Fruit fly (Drosophila melanogaster): ENCODE measurements around the gene Scsalpha1.
A peak's percentile ranks its signal among the peaks of the same experiment; 100 is the strongest.

Gene Scsalpha1

dm6 chr3L:3826541-3826940, 12.5 kb downstream of the Scsalpha1 start (continued):
- TF ChIP-seq toy (GFP tag; IDR thresholded peaks at IDR 0.05) (0 out of 2 replicates have a peak, but pooled peaks have one; percentile 30), twi (tag; optimal IDR thresholded peaks at IDR 0.05) (no peak), CG4424 (GFP tag; optimal IDR thresholded peaks at IDR 0.05) (peak; percentile 75), stc (GFP tag; IDR thresholded peaks at IDR 0.05) (peak; percentile 80), CG2199 (GFP tag; IDR thresholded peaks at IDR 0.05) (0 out of 3 replicates have a peak, but pooled peaks have one; percentile 32), Nf-YC (tag; optimal IDR thresholded peaks at IDR 0.05) (peak; percentile 79), ase (GFP tag; IDR thresholded peaks at IDR 0.05) (peak; percentile 65; the same call in 2 of the 3 replicates), Side (GFP tag; optimal IDR thresholded peaks at IDR 0.05) (no peak), Dp (GFP tag; optimal IDR thresholded peaks at IDR 0.05) (no peak), ERR (GFP tag; optimal IDR thresholded peaks at IDR 0.05) (no peak), p53 (GFP tag; optimal IDR thresholded peaks at IDR 0.05) (no peak), D (optimal IDR thresholded peaks at IDR 0.05) (no peak), D (GFP tag; optimal IDR thresholded peaks at IDR 0.05) (peak; percentile 76), CG9932 (GFP tag; IDR thresholded peaks at IDR 0.05) (no peak; the same call in 1 of the 2 replicates), bigmax (GFP tag; optimal IDR thresholded peaks at IDR 0.05) (no peak), chif (GFP tag; optimal IDR thresholded peaks at IDR 0.05) (peak; percentile 18 to 33), Mad (GFP tag; optimal IDR thresholded peaks at IDR 0.05) (peak; percentile 14), fd102C (GFP tag; optimal IDR thresholded peaks at IDR 0.05) (no peak), CG16779 (GFP tag; IDR thresholded peaks at IDR 0.05) (no peak), vvl (GFP tag; IDR thresholded peaks at IDR 0.05) (peak; percentile 95), CG16815 (GFP tag; optimal IDR thresholded peaks at IDR 0.05) (peak; percentile 22), CG34376 (GFP tag; optimal IDR thresholded peaks at IDR 0.05) (peak; percentile 73), CG14667 (GFP tag; IDR thresholded peaks at IDR 0.05) (peak; percentile 69), CG18764 (GFP tag; optimal IDR thresholded peaks at IDR 0.05) (peak; percentile 53), CG9817 (tag; optimal IDR thresholded peaks at IDR 0.05) (peak; percentile 74), az2 (GFP tag; optimal IDR thresholded peaks at IDR 0.05) (peak; percentile 71), stwl (tag; optimal IDR thresholded peaks at IDR 0.05) (no peak), cad (GFP tag; optimal IDR thresholded peaks at IDR 0.05) (no peak), CG10654 (GFP tag; optimal IDR thresholded peaks at IDR 0.05) (peak; percentile 64), CG30403 (GFP tag; optimal IDR thresholded peaks at IDR 0.05) (peak; percentile 76), tap (tag; optimal IDR thresholded peaks at IDR 0.05) (peak; percentile 76), Meics (GFP tag; optimal IDR thresholded peaks at IDR 0.05) (peak; percentile 87), CG18011 (GFP tag; optimal IDR thresholded peaks at IDR 0.05) (peak; percentile 43), CG1602 (GFP tag; optimal IDR thresholded peaks at IDR 0.05) (peak; percentile 69), HmgZ (tag; optimal IDR thresholded peaks at IDR 0.05) (peak; percentile 52), CG11085 (GFP tag; IDR thresholded peaks at IDR 0.05) (peak; percentile 60; the same call in 1 of the 2 replicates), odd (GFP tag; optimal IDR thresholded peaks at IDR 0.05) (peak; percentile 73), dimm (GFP tag; IDR thresholded peaks at IDR 0.05) (peak; percentile 39; the same call in 1 of the 2 replicates), CoRest (tag; optimal IDR thresholded peaks at IDR 0.05) (peak; percentile 88), lilli (GFP tag; optimal IDR thresholded peaks at IDR 0.05) (peak; percentile 63), CG3281 (GFP tag; optimal IDR thresholded peaks at IDR 0.05) (peak; percentile 86), CG12744 (GFP tag; optimal IDR thresholded peaks at IDR 0.05) (no peak), CG6765 (GFP tag; optimal IDR thresholded peaks at IDR 0.05) (peak; percentile 81), MTF-1 (GFP tag; optimal IDR thresholded peaks at IDR 0.05; ENCODE audit: borderline replicate concordance) (peak; percentile 29), CG4404 (GFP tag; IDR thresholded peaks at IDR 0.05) (peak; percentile 50), zfh1 (GFP tag; IDR thresholded peaks at IDR 0.05) (peak; percentile 61; the same call in 2 of the 3 replicates), Bgb (GFP tag; IDR thresholded peaks at IDR 0.05; ENCODE audit: partially characterized antibody) (no peak), Oli (tag; optimal IDR thresholded peaks at IDR 0.05) (peak; percentile 82), ranshi (GFP tag; IDR thresholded peaks at IDR 0.05) (peak; percentile 89), Bteb2 (GFP tag; optimal IDR thresholded peaks at IDR 0.05) (no peak), chn (GFP tag; optimal IDR thresholded peaks at IDR 0.05) (peak; percentile 27), CG14710 (tag; optimal IDR thresholded peaks at IDR 0.05) (peak; percentile 74)

Data from whole organism, embryonic.